Fruit fly (Drosophila melanogaster) whole organism, adult: ENCODE results near the gene Or69a.

Source experiments
- CG11617 ChIP-seq: fragments of 200-800 bp; sonication (Bioruptor generic); optimal IDR thresholded peaks from 2 replicates; lab custom pipeline; 2017; ENCODE audit warnings: mild to moderate bottlenecking, missing biosample characterization, missing genetic modification reagents, missing genetic modification characterization
- CG12768 ChIP-seq: fragments of 200-800 bp; sonication (Bioruptor generic); optimal IDR thresholded peaks from 2 replicates; lab custom pipeline; 2017; ENCODE audit warnings: missing biosample characterization, missing genetic modification characterization, mild to moderate bottlenecking, moderate library complexity, missing genetic modification reagents
- CG14711 ChIP-seq: fragments of 200-800 bp; sonication (Bioruptor generic); optimal IDR thresholded peaks from 2 replicates; lab custom pipeline; 2018; ENCODE audit warnings: missing biosample characterization, mild to moderate bottlenecking, missing genetic modification characterization, moderate library complexity
- CG1620 ChIP-seq: fragments of 200-800 bp; sonication (Bioruptor generic); optimal IDR thresholded peaks from 2 replicates; lab custom pipeline; 2016; ENCODE audit warnings: missing biosample characterization, missing genetic modification characterization
- CG33017 ChIP-seq: fragments of 200-800 bp; sonication (Bioruptor generic); optimal IDR thresholded peaks from 2 replicates; lab custom pipeline; 2018; ENCODE audit warnings: missing biosample characterization, mild to moderate bottlenecking, missing genetic modification characterization, moderate library complexity
- CG5204 ChIP-seq: fragments of 200-800 bp; sonication (Bioruptor generic); optimal IDR thresholded peaks from 2 replicates; lab custom pipeline; 2016; ENCODE audit warnings: missing biosample characterization, missing genetic modification characterization
- CG7045 ChIP-seq: fragments of 200-800 bp; sonication (Bioruptor generic); optimal IDR thresholded peaks from 2 replicates; lab custom pipeline; 2017; ENCODE audit warnings: missing biosample characterization, mild to moderate bottlenecking, missing genetic modification characterization
- CG7101 ChIP-seq: fragments of 200-800 bp; sonication (Bioruptor generic); optimal IDR thresholded peaks from 2 replicates; lab custom pipeline; 2018; ENCODE audit warnings: missing biosample characterization, mild to moderate bottlenecking, missing genetic modification characterization, moderate library complexity
- Clk ChIP-seq: fragments of 200-800 bp; sonication (Bioruptor generic); optimal IDR thresholded peaks from 2 replicates; lab custom pipeline; 2017; ENCODE audit warnings: missing biosample characterization, missing genetic modification characterization
- Crg-1 ChIP-seq: fragments of 200-800 bp; sonication (Bioruptor generic); optimal IDR thresholded peaks from 2 replicates; lab custom pipeline; 2016; ENCODE audit warnings: missing biosample characterization, missing genetic modification characterization
- Hr96 ChIP-seq: fragments of 200-800 bp; sonication (Bioruptor generic); optimal IDR thresholded peaks from 2 replicates; lab custom pipeline; 2016; ENCODE audit warnings: missing biosample characterization, missing genetic modification characterization
- Mnt ChIP-seq: fragments of 200-800 bp; sonication (Bioruptor generic); optimal IDR thresholded peaks from 2 replicates; lab custom pipeline; 2016; ENCODE audit warnings: missing biosample characterization, mild to moderate bottlenecking, missing genetic modification characterization
- bab1 ChIP-seq: fragments of 200-800 bp; sonication (Bioruptor generic); optimal IDR thresholded peaks from 3 replicates; lab custom pipeline; 2019; ENCODE audit warnings: missing biosample characterization, mild to moderate bottlenecking, missing genetic modification characterization, moderate library complexity
- cic ChIP-seq: fragments of 200-800 bp; sonication (Bioruptor generic); optimal IDR thresholded peaks from 2 replicates; lab custom pipeline; 2017; ENCODE audit warnings: missing biosample characterization, mild to moderate bottlenecking, missing genetic modification characterization, moderate library complexity
- cnc ChIP-seq, 2 experiments: fragments of >200 bp; optimal IDR thresholded peaks; 2 replicates each; lab custom pipeline; 2017
- kay ChIP-seq: fragments of 200-800 bp; sonication (Bioruptor generic); peaks from one replicate; lab custom pipeline; 2016; ENCODE audit warnings: missing biosample characterization, missing genetic modification characterization, borderline replicate concordance
- ovo ChIP-seq: fragments of 200-800 bp; sonication (Bioruptor generic); optimal IDR thresholded peaks from 2 replicates; lab custom pipeline; 2016; ENCODE audit warnings: missing biosample characterization, missing genetic modification characterization
- pad ChIP-seq: fragments of 200-800 bp; sonication (Bioruptor generic); optimal IDR thresholded peaks from 3 replicates; lab custom pipeline; 2017; ENCODE audit warnings: missing biosample characterization, missing genetic modification characterization, mild to moderate bottlenecking, moderate library complexity, missing genetic modification reagents
- tj ChIP-seq: fragments of 200-800 bp; sonication (Bioruptor generic); optimal IDR thresholded peaks from 3 replicates; lab custom pipeline; 2017; ENCODE audit warnings: missing biosample characterization, mild to moderate bottlenecking, missing genetic modification characterization, moderate library complexity
- toe ChIP-seq: fragments of 200-800 bp; sonication (Bioruptor generic); optimal IDR thresholded peaks from 2 replicates; lab custom pipeline; 2016; ENCODE audit warnings: missing biosample characterization, missing genetic modification characterization

Gene Or69a

DNA sequence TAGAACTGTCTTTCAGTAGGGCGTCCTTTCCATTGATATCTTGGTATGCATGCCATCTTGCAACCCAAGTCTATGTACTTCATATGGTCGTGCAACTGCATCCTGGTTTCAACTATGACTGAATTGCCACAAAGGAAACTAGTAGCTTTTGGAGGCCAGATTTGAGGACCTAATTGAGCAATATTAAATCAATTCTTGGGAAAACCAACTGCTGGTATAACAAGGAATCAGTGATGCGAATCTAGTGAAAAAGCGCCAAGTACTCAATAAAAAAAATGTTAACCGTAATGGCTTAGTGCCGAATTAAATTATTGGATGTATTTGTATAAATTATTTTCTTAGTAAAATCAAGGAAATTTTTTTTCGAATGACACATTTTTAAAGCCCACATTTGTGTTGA lies at the start of gene Or69a:
Or69a (minus strand) TSS at position 101 of the 400 bp plus-strand sequence.
- TF ChIP-seq CG7101 (tag; lab: Kevin White, UChicago) (no peak), kay (no peak), toe (GFP tag; lab: Kevin White, UChicago) (no peak), Hr96 (GFP tag; lab: Kevin White, UChicago) (no peak), CG11617 (GFP tag; lab: Kevin White, UChicago) (no peak), CG14711 (tag; lab: Kevin White, UChicago) (no peak), CG12768 (GFP tag; lab: Kevin White, UChicago) (no peak), cnc (optimal IDR thresholded peaks at IDR 0.05; lab: Kevin White, UChicago) (no peak), CG5204 (no peak), pad (GFP tag; lab: Kevin White, UChicago) (no peak), CG1620 (GFP tag; lab: Kevin White, UChicago) (no peak), Clk (GFP tag; lab: Kevin White, UChicago) (no peak), CG33017 (tag; lab: Kevin White, UChicago) (no peak), CG7045 (GFP tag; lab: Kevin White, UChicago) (no peak), cic (no peak), bab1 (GFP tag; lab: Kevin White, UChicago) (no peak), tj (GFP tag; lab: Kevin White, UChicago) (no peak), Crg-1 (GFP tag; lab: Kevin White, UChicago) (no peak), Mnt (GFP tag; lab: Kevin White, UChicago) (no peak), ovo (GFP tag; lab: Kevin White, UChicago) (no peak)

DNA sequence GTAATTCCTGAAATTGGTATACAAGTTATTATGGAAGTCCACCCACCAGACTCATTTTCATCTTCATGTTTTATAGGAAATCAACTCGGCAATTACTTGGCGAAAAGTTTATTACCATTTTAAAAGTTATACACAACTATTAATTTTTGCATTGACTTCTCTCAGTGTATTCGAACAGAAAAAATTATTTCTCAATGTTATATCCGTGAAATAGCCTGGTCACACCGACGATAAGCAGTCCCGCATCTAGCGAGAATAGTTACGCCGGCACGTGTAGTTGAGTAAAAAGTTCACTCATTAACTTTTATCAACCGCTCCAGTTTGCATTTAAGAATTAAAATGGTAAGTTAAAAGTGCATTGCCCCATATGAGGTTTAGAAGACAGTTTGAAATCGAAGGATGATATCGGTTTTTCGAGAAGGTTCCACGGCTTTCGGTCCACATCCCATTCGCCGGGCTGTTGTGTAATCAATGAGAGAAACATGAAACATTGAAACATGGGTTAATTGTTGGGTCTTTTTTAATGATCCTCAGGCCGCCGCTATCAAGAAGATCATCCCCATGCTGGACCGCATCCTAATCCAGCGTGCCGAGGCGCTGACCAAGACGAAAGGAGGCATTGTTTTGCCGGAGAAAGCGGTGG lies 48.4 kb upstream of the Or69a start, which contains the start of gene CG11267:
CG11267 (plus strand) TSS at position 228 of the 643 bp plus-strand sequence.
- peak; percentile 55 for TF ChIP-seq cic
- peak; percentile 68 for TF ChIP-seq pad (GFP tag; lab: Kevin White, UChicago)
- TF ChIP-seq Hr96 (GFP tag; lab: Kevin White, UChicago): peak; percentile 51
- TF ChIP-seq CG12768 (GFP tag; lab: Kevin White, UChicago): peak; percentile 83
- TF ChIP-seq CG5204: no peak
- peak; percentile 58 for TF ChIP-seq CG11617 (GFP tag; lab: Kevin White, UChicago)
- TF ChIP-seq cnc (optimal IDR thresholded peaks at IDR 0.05; lab: Kevin White, UChicago): no peak
- TF ChIP-seq CG1620 (GFP tag; lab: Kevin White, UChicago): peak; percentile 69
- TF ChIP-seq CG33017 (tag; lab: Kevin White, UChicago): peak; percentile 61
- peak; percentile 87 for TF ChIP-seq CG7045 (GFP tag; lab: Kevin White, UChicago)
- peak; percentile 72 for TF ChIP-seq bab1 (GFP tag; lab: Kevin White, UChicago)
- peak; percentile 2 for TF ChIP-seq ovo (GFP tag; lab: Kevin White, UChicago)
- TF ChIP-seq Mnt (GFP tag; lab: Kevin White, UChicago): peak; percentile 95
- peak; percentile 21 for TF ChIP-seq tj (GFP tag; lab: Kevin White, UChicago)
- peak; percentile 72 for TF ChIP-seq CG7101 (tag; lab: Kevin White, UChicago)
- TF ChIP-seq toe (GFP tag; lab: Kevin White, UChicago): peak; percentile 88
- no peak for TF ChIP-seq Crg-1 (GFP tag; lab: Kevin White, UChicago)
- peak; percentile 79 for TF ChIP-seq CG14711 (tag; lab: Kevin White, UChicago)
- TF ChIP-seq Clk (GFP tag; lab: Kevin White, UChicago): peak; percentile 51
- no peak for TF ChIP-seq kay

DNA sequence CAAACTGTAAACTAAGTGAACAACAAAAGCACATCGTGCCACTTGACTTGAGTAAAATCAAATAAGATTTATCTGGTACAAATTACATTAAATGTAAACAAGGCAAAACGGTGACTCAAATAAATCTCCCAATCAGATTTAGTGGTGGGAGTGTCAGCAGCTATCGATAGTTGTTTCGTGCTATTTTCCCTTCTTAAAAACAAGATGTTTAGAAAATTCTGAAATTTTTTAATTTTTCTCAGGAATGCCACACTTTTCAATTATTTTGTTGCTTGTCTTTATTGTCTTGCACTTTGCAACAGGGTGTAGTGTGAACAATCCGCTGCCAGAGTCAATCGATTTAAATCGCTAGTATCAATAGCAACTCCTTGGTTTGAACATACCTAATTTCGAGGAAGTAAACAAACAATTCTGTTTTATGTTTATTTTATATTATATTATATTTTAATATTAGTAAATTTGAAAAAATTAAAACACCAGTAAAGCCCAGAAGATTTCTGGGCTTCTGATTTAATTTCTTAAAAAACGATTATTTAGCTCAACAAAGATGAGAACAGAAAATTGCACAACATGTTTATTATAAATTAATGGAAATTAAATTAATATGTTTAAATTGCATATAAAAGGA lies 47.8 kb upstream of the Or69a start, which contains the start of gene MICAL-like:
MICAL-like (minus strand) TSS at position 138 of the 628 bp plus-strand sequence.
- TF ChIP-seq ovo (GFP tag; lab: Kevin White, UChicago): no peak
- TF ChIP-seq pad (GFP tag; lab: Kevin White, UChicago): no peak
- no peak for TF ChIP-seq cnc (optimal IDR thresholded peaks at IDR 0.05; lab: Kevin White, UChicago)
- peak; percentile 94 for TF ChIP-seq kay
- peak; percentile 58 for TF ChIP-seq Hr96 (GFP tag; lab: Kevin White, UChicago)
- no peak for TF ChIP-seq CG7101 (tag; lab: Kevin White, UChicago)
- TF ChIP-seq Crg-1 (GFP tag; lab: Kevin White, UChicago): peak; percentile 24
- TF ChIP-seq CG14711 (tag; lab: Kevin White, UChicago): no peak
- no peak for TF ChIP-seq tj (GFP tag; lab: Kevin White, UChicago)
- no peak for TF ChIP-seq CG1620 (GFP tag; lab: Kevin White, UChicago)
- TF ChIP-seq CG11617 (GFP tag; lab: Kevin White, UChicago): no peak
- TF ChIP-seq Mnt (GFP tag; lab: Kevin White, UChicago): no peak
- TF ChIP-seq toe (GFP tag; lab: Kevin White, UChicago): peak; percentile 53
- no peak for TF ChIP-seq CG12768 (GFP tag; lab: Kevin White, UChicago)
- TF ChIP-seq CG5204: no peak
- TF ChIP-seq Clk (GFP tag; lab: Kevin White, UChicago): no peak
- TF ChIP-seq bab1 (GFP tag; lab: Kevin White, UChicago): no peak
- TF ChIP-seq CG7045 (GFP tag; lab: Kevin White, UChicago): no peak
- no peak for TF ChIP-seq CG33017 (tag; lab: Kevin White, UChicago)
- TF ChIP-seq cic: no peak

DNA sequence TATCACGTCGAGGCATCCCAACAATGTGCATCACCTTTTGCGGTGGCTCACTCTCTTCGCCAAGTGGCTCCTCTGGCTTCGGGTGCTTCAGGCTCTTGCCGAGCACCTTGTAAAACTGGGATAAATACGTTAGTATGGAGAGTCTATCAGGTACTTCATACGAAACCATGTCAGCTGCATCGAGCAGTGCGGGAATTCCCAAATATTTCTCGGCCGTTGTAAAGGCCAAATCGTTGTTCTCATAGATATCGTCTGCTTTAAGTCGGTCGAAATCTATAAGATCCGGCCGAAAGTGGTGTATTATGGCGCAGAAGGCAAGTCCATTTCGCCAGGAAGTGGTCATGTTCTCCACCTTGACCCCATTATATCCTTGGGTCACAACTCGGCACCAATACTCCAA lies 47.2 kb upstream of the Or69a start:
- TF ChIP-seq CG7045 (GFP tag; lab: Kevin White, UChicago) (no peak), CG1620 (GFP tag; lab: Kevin White, UChicago) (no peak), Clk (GFP tag; lab: Kevin White, UChicago) (no peak), CG33017 (tag; lab: Kevin White, UChicago) (no peak), toe (GFP tag; lab: Kevin White, UChicago) (no peak), CG7101 (tag; lab: Kevin White, UChicago) (no peak), CG12768 (GFP tag; lab: Kevin White, UChicago) (no peak), Crg-1 (GFP tag; lab: Kevin White, UChicago) (no peak), cic (no peak), kay (no peak), Mnt (GFP tag; lab: Kevin White, UChicago) (no peak), CG5204 (no peak), tj (GFP tag; lab: Kevin White, UChicago) (no peak), ovo (GFP tag; lab: Kevin White, UChicago) (no peak)
